Worm (Caenorhabditis elegans): Measurements from ENCODE around the gene bgal-2.

ce11 chrX:6819633-6820032, 35.4 kb downstream of the bgal-2 start:
- TF ChIP-seq egl-27 (tag; optimal IDR thresholded peaks at IDR 0.05) (no peak), unc-62 (GFP tag; optimal IDR thresholded peaks at IDR 0.05 in 1 of 2) (no peak), unc-62 (tag; optimal IDR thresholded peaks at IDR 0.05) (no peak), mdl-1 (tag; optimal IDR thresholded peaks at IDR 0.05) (no peak), hif-1 (tag; optimal IDR thresholded peaks at IDR 0.05) (no peak), nhr-48 (tag; optimal IDR thresholded peaks at IDR 0.05) (no peak), mxl-3 (GFP tag; optimal IDR thresholded peaks at IDR 0.05) (no peak), ama-1 (optimal IDR thresholded peaks at IDR 0.05) (no peak), ces-1 (GFP tag; optimal IDR thresholded peaks at IDR 0.05) (no peak), lin-13 (GFP tag; optimal IDR thresholded peaks at IDR 0.05) (no peak), daf-8 (GFP tag; IDR thresholded peaks at IDR 0.05) (no peak), nhr-76 (tag; optimal IDR thresholded peaks at IDR 0.05) (no peak), hlh-30 (tag; optimal IDR thresholded peaks at IDR 0.05; ENCODE audit: insufficient read depth) (no peak)

All from whole organism, L4 larva.